Worm (Caenorhabditis elegans): Measurements from ENCODE around the gene F07H5.10.

Gene F07H5.10

DNA sequence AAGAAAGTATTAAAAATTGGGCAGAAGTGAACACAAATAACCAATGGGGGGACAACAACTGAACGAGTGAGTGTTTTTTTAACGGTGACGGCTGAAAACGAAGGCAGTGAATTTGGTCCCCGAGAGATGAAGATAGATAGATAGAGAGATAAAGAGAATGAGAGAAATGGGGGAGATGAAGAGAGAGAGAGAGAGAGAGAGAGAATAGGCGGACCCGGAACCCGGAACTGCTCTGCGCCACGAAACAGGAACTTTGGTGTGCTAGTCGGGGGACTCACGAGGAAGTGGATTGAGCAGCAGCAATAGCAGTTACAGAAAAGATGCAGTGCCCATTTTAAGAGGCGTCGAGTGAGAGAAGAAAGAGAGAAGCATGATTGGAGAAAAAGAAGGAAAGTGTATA is 12.0 kb downstream of the F07H5.10 start (continued):
- TF ChIP-seq elt-2 (tag; optimal IDR thresholded peaks at IDR 0.05) (no peak), mep-1 (tag; optimal IDR thresholded peaks at IDR 0.05) (peak; percentile 16), ces-1 (GFP tag; optimal IDR thresholded peaks at IDR 0.05) (no peak), swsn-7 (tag; optimal IDR thresholded peaks at IDR 0.05) (peak; percentile 68), egl-13 (tag; optimal IDR thresholded peaks at IDR 0.05) (peak; percentile 90), tlp-1 (tag; optimal IDR thresholded peaks at IDR 0.05) (no peak), lin-13 (GFP tag; optimal IDR thresholded peaks at IDR 0.05) (no peak), pag-3 (tag; optimal IDR thresholded peaks at IDR 0.05; ENCODE audit: borderline replicate concordance, insufficient read depth) (no peak), dpl-1 (GFP tag; optimal IDR thresholded peaks at IDR 0.05) (peak in 1 of 3 experiments; percentile 18), alr-1 (tag; optimal IDR thresholded peaks at IDR 0.05; ENCODE audit: borderline replicate concordance) (no peak), nhr-28 (tag; optimal IDR thresholded peaks at IDR 0.05) (no peak), fkh-10 (GFP tag; optimal IDR thresholded peaks at IDR 0.05) (peak; percentile 94), unc-86 (tag; optimal IDR thresholded peaks at IDR 0.05) (peak; percentile 83), C16A3.4 (tag; optimal IDR thresholded peaks at IDR 0.05) (no peak), C04F5.9 (tag; optimal IDR thresholded peaks at IDR 0.05) (no peak), lin-15B (tag; optimal IDR thresholded peaks at IDR 0.05) (no peak), ceh-90 (tag; optimal IDR thresholded peaks at IDR 0.05) (no peak), ceh-82 (tag; optimal IDR thresholded peaks at IDR 0.05) (peak; percentile 48 to 68 (median 65)), lin-35 (GFP tag; optimal IDR thresholded peaks at IDR 0.05) (peak in 1 of 2 experiments; percentile 50), pax-3 (tag; optimal IDR thresholded peaks at IDR 0.05) (no peak), lin-39 (tag; optimal IDR thresholded peaks at IDR 0.05) (no peak), tbx-2 (tag; optimal IDR thresholded peaks at IDR 0.05) (peak; percentile 81), zip-4 (GFP tag; optimal IDR thresholded peaks at IDR 0.05) (no peak), jun-1 (tag; optimal IDR thresholded peaks at IDR 0.05) (peak; percentile 52), ama-1 (optimal IDR thresholded peaks at IDR 0.05) (no peak), nhr-84 (tag; optimal IDR thresholded peaks at IDR 0.05) (no peak), mef-2 (tag; optimal IDR thresholded peaks at IDR 0.05) (no peak), nhr-90 (tag; optimal IDR thresholded peaks at IDR 0.05; ENCODE audit: poor library complexity) (no peak), grh-1 (GFP tag; IDR thresholded peaks at IDR 0.05) (no peak), snu-23 (GFP tag; optimal IDR thresholded peaks at IDR 0.05) (peak; percentile 70), nhr-237 (tag; optimal IDR thresholded peaks at IDR 0.05) (no peak), nhr-20 (tag; optimal IDR thresholded peaks at IDR 0.05) (peak; percentile 56), ceh-63 (GFP tag; optimal IDR thresholded peaks at IDR 0.05) (no peak), hlh-4 (tag; optimal IDR thresholded peaks at IDR 0.05) (no peak), snpc-4 (tag; optimal IDR thresholded peaks at IDR 0.05) (peak; percentile 13), egl-27 (tag; optimal IDR thresholded peaks at IDR 0.05) (no peak), hpl-2 (GFP tag; optimal IDR thresholded peaks at IDR 0.05) (no peak), ceh-88 (GFP tag; IDR thresholded peaks at IDR 0.05) (no peak), skn-1 (tag; optimal IDR thresholded peaks at IDR 0.05) (peak; percentile 6), unc-62 (GFP tag; optimal IDR thresholded peaks at IDR 0.05) (no peak), fkh-4 (tag; optimal IDR thresholded peaks at IDR 0.05; ENCODE audit: borderline replicate concordance) (no peak), aly-2 (tag; optimal IDR thresholded peaks at IDR 0.05) (no peak), nhr-71 (tag; optimal IDR thresholded peaks at IDR 0.05) (peak; percentile 88)

DNA sequence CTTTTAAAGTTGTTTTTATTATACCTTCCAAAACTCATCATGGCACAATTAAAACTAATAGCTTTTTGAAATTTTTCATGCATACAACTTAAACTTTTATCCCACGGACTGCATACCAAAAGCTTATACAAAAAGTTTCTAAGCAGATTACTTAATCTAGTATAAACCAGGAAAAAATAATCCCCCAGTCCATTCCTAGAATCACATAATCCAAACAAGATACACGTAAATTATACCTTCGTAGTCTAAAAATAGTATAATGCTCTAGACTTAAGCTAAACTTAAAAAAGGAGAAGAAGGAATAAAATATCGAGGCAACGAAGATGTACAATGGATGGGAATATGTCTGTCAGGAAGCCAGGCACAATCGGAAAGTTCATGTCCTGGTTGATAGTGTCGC is 13.2 kb downstream of the F07H5.10 start:
- TF ChIP-seq nhr-11 (tag; optimal IDR thresholded peaks at IDR 0.05) = peak; percentile 24
- peak; percentile 50 for TF ChIP-seq nhr-47 (tag; optimal IDR thresholded peaks at IDR 0.05)
- peak; percentile 3 for TF ChIP-seq fkh-4 (tag; optimal IDR thresholded peaks at IDR 0.05; ENCODE audit: borderline replicate concordance)
- no peak for TF ChIP-seq hlh-17 (GFP tag; optimal IDR thresholded peaks at IDR 0.05; ENCODE audit: borderline replicate concordance)
- TF ChIP-seq sox-4 (tag; optimal IDR thresholded peaks at IDR 0.05) = peak; percentile 33
- TF ChIP-seq pag-3 (tag; optimal IDR thresholded peaks at IDR 0.05; ENCODE audit: borderline replicate concordance, insufficient read depth) = no peak
- TF ChIP-seq pax-3 (tag; optimal IDR thresholded peaks at IDR 0.05) = peak; percentile 55
- TF ChIP-seq nhr-71 (tag; optimal IDR thresholded peaks at IDR 0.05) = peak; percentile 22
- peak; percentile 15 for TF ChIP-seq fkh-8 (tag; optimal IDR thresholded peaks at IDR 0.05)
- peak; percentile 91 for TF ChIP-seq dsc-1 (tag; optimal IDR thresholded peaks at IDR 0.05)
- no peak for TF ChIP-seq tbx-2 (tag; optimal IDR thresholded peaks at IDR 0.05)
- TF ChIP-seq rnt-1 (tag; optimal IDR thresholded peaks at IDR 0.05) = no peak
- TF ChIP-seq sup-37 (GFP tag; optimal IDR thresholded peaks at IDR 0.05) = no peak
- TF ChIP-seq mep-1 (tag; optimal IDR thresholded peaks at IDR 0.05) = no peak
